Fruit fly (Drosophila melanogaster): ENCODE data around the gene CG12994.
A peak's percentile ranks its signal among the peaks of the same experiment; 100 is the strongest.

The CG12994 gene

dm6 chrX:17397103-17397711 is 46.6 kb downstream of the CG12994 start, which contains the start of gene B-H1 (continued):
- TF ChIP-seq CG1832 (GFP tag; optimal IDR thresholded peaks at IDR 0.05) = peak; percentile 99
- TF ChIP-seq CG8924 (tag; optimal IDR thresholded peaks at IDR 0.05) = peak; percentile 51
- no peak for TF ChIP-seq kah (GFP tag; optimal IDR thresholded peaks at IDR 0.05)
- TF ChIP-seq Adf1 (GFP tag; IDR thresholded peaks at IDR 0.05) = peak; percentile 95
- peak; percentile 44; the same call in 1 of the 3 replicates for TF ChIP-seq CG6791 (GFP tag; IDR thresholded peaks at IDR 0.05; ENCODE audit: partially characterized antibody)
- peak; percentile 66; the same call in 1 of the 2 replicates for TF ChIP-seq CG4360 (GFP tag; IDR thresholded peaks at IDR 0.05)
- TF ChIP-seq bbx (GFP tag; IDR thresholded peaks at IDR 0.05; ENCODE audit: partially characterized antibody) = peak; percentile 47
- TF ChIP-seq mld (GFP tag; IDR thresholded peaks at IDR 0.05; ENCODE audit: partially characterized antibody) = no peak
- TF ChIP-seq zen (tag; optimal IDR thresholded peaks at IDR 0.05) = peak; percentile 27
- no peak for TF ChIP-seq CG4730 (GFP tag; IDR thresholded peaks at IDR 0.05)
- TF ChIP-seq HmgD (GFP tag; optimal IDR thresholded peaks at IDR 0.05) = peak; percentile 8
- peak; percentile 17; the same call in 1 of the 2 replicates for TF ChIP-seq ttk (GFP tag; IDR thresholded peaks at IDR 0.05)
- TF ChIP-seq Med (GFP tag) = peak; percentile 26
- TF ChIP-seq chn (GFP tag; optimal IDR thresholded peaks at IDR 0.05) = peak; percentile 3
- TF ChIP-seq CG7963 (GFP tag; IDR thresholded peaks at IDR 0.05; ENCODE audit: partially characterized antibody) = 0 out of 3 replicates have a peak, but pooled peaks have one; percentile 23
- no peak for TF ChIP-seq kay (GFP tag; optimal IDR thresholded peaks at IDR 0.05)
- TF ChIP-seq CG15479 (GFP tag; optimal IDR thresholded peaks at IDR 0.05) = no peak
- TF ChIP-seq CG16779 (GFP tag; IDR thresholded peaks at IDR 0.05) = no peak
- peak; percentile 69 for TF ChIP-seq ac (GFP tag; optimal IDR thresholded peaks at IDR 0.05)
- peak; percentile 41; the same call in 1 of the 3 replicates for TF ChIP-seq CG2199 (GFP tag; IDR thresholded peaks at IDR 0.05)
- peak; percentile 69; the same call in 1 of the 2 replicates for TF ChIP-seq seq (GFP tag; IDR thresholded peaks at IDR 0.05)
- no peak for TF ChIP-seq sc (optimal IDR thresholded peaks at IDR 0.05)
- peak; percentile 29 for TF ChIP-seq sc (GFP tag; optimal IDR thresholded peaks at IDR 0.05)
- peak; percentile 22 for TF ChIP-seq nmo (GFP tag; optimal IDR thresholded peaks at IDR 0.05)
- peak; percentile 20; the same call in 1 of the 2 replicates for TF ChIP-seq Bgb (GFP tag; IDR thresholded peaks at IDR 0.05; ENCODE audit: partially characterized antibody)
- TF ChIP-seq CG10321 (GFP tag; IDR thresholded peaks at IDR 0.05) = peak; percentile 97
- TF ChIP-seq Elba2 (GFP tag; optimal IDR thresholded peaks at IDR 0.05) = no peak
- no peak for TF ChIP-seq Hey (tag; optimal IDR thresholded peaks at IDR 0.05)
- no peak for TF ChIP-seq dmrt11E (tag; optimal IDR thresholded peaks at IDR 0.05)
- TF ChIP-seq sens (GFP tag) = peak; percentile 57
- peak; percentile 14 for TF ChIP-seq CG17829 (tag; optimal IDR thresholded peaks at IDR 0.05)
- TF ChIP-seq CG18764 (GFP tag; optimal IDR thresholded peaks at IDR 0.05) = no peak
- peak; percentile 8 for TF ChIP-seq sqz (GFP tag; optimal IDR thresholded peaks at IDR 0.05)
- peak; percentile 38; the same call in 1 of the 3 replicates for TF ChIP-seq so (GFP tag; IDR thresholded peaks at IDR 0.05)
- 0 out of 2 replicates have a peak, but pooled peaks have one; percentile 22 for TF ChIP-seq CG13287 (GFP tag; IDR thresholded peaks at IDR 0.05; ENCODE audit: partially characterized antibody)
- TF ChIP-seq gsb-n (tag; optimal IDR thresholded peaks at IDR 0.05) = peak; percentile 70
- TF ChIP-seq E2f1 (GFP tag; IDR thresholded peaks at IDR 0.05) = peak; percentile 11; the same call in 1 of the 2 replicates
- peak; percentile 58; the same call in 2 of the 3 replicates for TF ChIP-seq ci (GFP tag; IDR thresholded peaks at IDR 0.05)
- 0 out of 2 replicates have a peak, but pooled peaks have one; percentile 38 for TF ChIP-seq ato (GFP tag; IDR thresholded peaks at IDR 0.05; ENCODE audit: partially characterized antibody)
- no peak for TF ChIP-seq tx (GFP tag; optimal IDR thresholded peaks at IDR 0.05)
- peak; percentile 97 for TF ChIP-seq Nf-YC (tag; optimal IDR thresholded peaks at IDR 0.05)
- no peak for TF ChIP-seq fd64A (GFP tag; optimal IDR thresholded peaks at IDR 0.05)
- TF ChIP-seq crol (GFP tag; IDR thresholded peaks at IDR 0.05) = peak; percentile 78
- peak; percentile 51 for TF ChIP-seq CoRest (tag; optimal IDR thresholded peaks at IDR 0.05)
- peak; percentile 91 for TF ChIP-seq CG8478 (optimal IDR thresholded peaks at IDR 0.05)
- TF ChIP-seq phol (tag; optimal IDR thresholded peaks at IDR 0.05) = peak; percentile 86
- no peak for TF ChIP-seq HHEX (GFP tag; optimal IDR thresholded peaks at IDR 0.05)
- TF ChIP-seq ash1 (GFP tag; optimal IDR thresholded peaks at IDR 0.05) = no peak
- peak; percentile 35 for TF ChIP-seq twi (tag; optimal IDR thresholded peaks at IDR 0.05)
